Fruit fly (Drosophila melanogaster): ENCODE results near the gene CG3437.
A peak's percentile ranks its signal among the peaks of the same experiment; 100 is the strongest.

Gene CG3437

DNA sequence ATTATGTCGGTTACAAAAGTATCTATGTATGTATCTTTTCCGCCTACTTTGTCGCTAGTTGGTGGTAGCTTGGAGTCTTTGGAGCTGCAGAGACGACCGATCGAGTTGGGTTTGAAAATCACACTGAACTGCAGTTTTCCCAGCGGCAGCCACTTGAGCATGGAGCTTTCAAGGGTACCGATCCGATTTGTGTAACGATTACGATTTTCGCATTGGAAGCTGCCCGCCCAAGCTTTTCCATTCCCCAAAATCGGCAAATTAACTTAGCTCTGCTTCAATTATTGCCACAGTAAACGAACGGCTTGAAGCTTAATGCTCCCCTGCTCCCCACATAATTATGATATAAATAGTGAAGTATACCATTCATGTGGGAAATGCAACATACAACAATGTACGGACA, 31.7 kb upstream of the CG3437 start, which contains the start of gene CG32036:
Gene CG32036 (minus strand): TSS at position 101 of the 400 bp plus-strand sequence.
- TF ChIP-seq noc (tag; optimal IDR thresholded peaks at IDR 0.05), result no peak

DNA sequence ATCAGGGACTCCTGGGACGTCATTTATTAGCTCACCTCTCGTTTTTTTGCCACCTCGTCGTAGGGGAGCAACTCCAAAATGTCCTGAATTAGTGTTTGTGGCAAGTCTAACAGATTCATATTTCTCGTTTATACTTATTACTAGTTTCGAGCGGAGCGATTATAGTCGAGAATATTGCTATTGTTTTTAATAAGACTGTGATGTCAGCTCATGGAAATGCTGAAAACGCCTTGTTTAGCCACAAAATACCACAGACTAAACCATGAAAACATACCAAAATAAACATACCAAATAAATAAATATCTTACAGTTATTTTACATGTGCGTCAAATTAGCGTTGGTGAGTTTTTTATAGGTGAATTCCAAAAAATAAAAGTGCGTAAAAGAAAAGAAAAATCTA, 30.1 kb upstream of the CG3437 start, which contains the start of gene pall:
Gene pall (minus strand): TSS at position 205 of the 400 bp plus-strand sequence.
- TF ChIP-seq noc (tag; optimal IDR thresholded peaks at IDR 0.05), result no peak

DNA sequence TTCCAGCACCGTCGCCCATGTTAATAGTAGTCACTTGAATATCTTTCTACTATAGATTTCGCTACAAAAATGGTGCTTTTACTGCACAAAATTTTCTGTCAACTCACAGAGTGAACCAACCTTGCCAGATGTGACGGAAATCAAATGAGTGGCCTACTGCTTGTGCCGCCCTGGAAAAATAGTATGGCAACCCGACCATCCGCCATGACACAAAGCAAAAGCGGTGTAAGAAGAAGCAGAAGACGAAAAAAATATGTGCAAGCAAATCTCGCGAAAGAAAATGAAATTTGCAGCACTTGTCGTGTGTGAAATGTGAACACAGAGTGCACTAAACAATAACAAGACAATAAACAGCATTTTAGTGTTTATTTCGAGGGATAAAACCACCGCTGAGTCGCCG, 19.4 kb upstream of the CG3437 start, which contains the start of the genes Uch-L5 and Jarid2:
Gene Uch-L5 (minus strand): TSS at position 137 of the 400 bp plus-strand sequence.
Gene Jarid2 (plus strand): TSS at position 210 of the 400 bp plus-strand sequence.
- TF ChIP-seq noc (tag; optimal IDR thresholded peaks at IDR 0.05), result no peak

DNA sequence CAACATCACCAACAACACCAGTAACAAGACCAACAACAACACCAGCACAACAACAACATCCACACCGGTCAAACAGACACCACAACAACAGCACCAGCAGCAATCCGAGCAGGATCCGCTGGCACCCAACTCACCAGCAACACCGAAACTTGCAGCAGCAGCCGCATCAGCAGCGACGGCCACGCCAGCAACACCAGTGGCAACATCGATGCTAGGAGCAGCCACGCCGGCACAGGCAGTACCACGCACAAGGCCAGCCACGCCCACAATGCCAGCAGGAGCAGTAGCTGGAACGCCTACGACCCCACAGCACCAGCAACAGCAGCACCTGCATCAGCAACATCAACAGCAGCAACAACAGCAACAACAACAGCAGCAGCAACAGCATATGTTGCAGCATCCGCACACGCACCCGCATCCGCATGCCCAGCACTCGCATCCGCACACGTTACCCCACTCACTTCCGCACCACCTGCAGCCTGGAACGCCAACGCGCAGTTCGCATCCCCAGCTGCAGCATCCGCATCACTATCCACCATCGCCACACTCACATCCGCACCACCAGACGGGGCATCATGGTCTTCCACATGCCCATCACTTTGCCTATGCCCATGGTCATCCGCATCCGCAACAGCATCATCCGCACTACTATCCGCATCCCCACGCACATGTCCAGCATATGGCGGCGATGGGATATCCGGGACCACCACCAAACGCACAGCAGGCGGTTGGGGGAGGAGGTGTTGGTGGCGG, 13.9 kb upstream of the CG3437 start:
- TF ChIP-seq noc (tag; optimal IDR thresholded peaks at IDR 0.05), result no peak

DNA sequence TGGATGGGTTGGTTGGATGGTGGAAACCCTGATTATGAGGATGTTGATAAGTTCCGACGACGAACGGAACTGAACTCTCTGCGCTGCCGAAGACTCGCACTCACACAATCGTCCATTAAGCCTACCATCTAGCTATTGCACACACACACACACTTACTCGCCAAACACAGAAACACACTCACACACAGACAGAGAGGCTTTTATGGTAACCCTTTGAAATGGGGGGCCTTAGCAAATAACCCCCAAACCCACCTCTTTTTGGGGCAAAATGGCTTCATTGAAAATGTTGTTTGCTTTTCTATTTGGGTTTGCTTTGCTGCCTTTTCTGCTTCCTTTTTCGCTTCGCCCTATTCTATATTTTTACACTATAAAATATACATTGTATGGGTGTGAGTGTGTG, 11.6 kb upstream of the CG3437 start:
- no peak for TF ChIP-seq noc (tag; optimal IDR thresholded peaks at IDR 0.05)

DNA sequence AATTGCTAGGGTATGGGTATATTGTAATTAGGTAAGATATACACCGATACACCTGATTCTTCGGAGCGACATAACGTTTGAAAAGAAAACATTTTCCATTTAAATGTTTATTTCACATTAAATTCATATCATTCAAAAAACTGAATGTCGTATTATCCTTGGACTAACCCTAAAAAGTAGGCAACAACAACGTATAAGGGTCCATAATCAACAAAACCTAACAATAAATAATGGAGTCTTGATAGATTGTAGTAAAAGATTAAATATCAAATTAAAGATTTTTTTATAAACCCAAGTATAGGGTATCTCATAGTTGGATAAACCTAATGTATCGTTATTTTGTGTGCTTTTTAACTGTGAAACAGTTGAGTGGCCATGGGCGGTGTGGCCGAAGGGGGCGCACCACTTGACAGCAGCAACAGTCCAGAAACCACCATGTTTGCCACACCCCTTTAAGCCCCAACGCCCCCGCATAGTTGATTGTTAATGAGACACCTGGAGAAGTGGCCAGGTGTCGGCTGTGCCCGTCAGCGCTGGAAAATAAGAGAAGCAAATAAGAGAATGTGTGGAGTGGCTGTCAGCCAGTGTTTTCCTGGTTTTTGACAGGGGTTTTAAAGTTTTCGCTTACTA, 10.9 kb upstream of the CG3437 start:
- TF ChIP-seq noc (tag; optimal IDR thresholded peaks at IDR 0.05), result peak; percentile 22

DNA sequence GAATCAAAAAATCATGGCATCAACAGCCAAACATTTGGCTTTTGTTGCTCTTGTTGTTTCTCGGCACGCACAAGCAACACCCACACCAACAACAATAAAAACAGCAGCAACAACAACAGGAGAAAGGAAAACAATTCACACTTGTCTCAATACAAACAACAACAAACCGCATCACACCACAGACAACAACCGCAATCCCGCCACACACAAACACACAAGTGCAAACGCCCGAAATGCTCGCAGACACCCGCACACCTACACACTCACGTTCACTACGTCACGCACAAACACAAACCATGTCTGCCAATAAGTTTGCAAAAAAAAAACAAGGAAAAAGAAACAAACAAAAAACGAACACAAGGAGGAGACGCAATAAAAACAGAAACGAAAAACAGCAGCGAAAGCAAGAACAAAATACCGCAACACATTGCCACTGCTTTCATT, 10.3 kb upstream of the CG3437 start:
- no peak for TF ChIP-seq noc (tag; optimal IDR thresholded peaks at IDR 0.05)

DNA sequence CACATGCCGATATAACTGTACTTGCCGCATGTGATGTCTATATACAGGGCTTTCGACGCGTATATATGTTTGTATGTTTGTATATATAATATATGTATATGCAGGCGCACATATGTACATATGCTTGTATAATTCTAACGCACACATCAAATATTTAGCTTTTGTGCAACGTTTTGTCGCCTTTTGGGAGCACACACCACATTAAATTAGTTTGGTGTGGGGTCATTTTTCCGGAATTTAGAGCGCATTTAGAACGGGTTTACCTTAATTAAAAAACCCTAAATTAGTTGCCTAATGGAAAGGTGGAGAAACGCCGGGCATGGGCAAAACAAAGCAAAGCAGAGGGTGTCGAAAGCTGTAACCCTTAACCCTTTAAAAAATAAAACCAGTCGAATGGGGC, 9.8 kb upstream of the CG3437 start:
- no peak for TF ChIP-seq noc (tag; optimal IDR thresholded peaks at IDR 0.05)

DNA sequence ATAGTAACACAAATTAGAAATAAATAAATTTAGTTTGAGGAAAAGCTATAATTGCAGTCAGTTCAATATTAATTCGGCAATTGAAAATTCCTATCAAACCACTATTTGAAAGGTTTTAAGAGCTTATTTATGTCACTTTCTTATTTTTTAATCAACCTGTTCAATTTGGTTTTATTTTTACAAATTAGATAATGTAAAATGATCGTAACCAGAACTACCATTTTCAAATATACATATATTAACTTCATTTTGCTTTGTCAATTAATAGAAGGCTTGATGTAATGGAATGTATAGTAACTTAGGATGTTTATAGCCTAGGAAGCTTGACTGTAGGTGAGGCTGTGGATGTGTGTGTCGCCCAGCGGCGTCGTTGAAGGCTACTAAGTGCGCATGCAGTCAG, 9.1 kb upstream of the CG3437 start:
- peak; percentile 1 for TF ChIP-seq noc (tag; optimal IDR thresholded peaks at IDR 0.05)

DNA sequence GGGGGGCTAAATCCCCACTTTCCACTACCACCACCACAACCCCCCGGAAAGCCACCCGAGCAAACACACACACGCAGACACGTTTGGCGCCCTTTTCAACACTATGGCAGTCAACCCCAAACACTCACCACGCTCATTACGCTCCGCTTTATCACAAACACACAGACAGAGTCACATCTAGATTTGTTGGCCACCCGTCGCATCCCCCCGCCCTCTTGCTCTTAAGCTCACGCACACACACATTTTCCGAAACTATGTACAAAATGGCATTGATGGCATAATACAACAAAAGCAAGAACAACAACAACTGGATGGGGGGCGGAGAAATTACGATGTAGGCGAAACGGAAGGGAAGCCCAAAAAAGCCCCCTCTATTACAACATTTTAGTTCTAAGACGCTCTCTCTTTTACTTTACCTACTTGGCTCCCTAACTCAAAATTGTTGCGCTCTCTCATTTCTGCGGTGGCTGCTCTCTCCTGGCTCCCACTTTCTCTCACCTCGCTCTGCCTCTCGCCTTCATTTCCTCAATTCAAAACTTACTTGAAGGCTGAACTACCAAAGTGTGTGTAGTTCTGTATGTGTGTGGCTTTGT, 8.3 kb upstream of the CG3437 start:
- no peak for TF ChIP-seq noc (tag; optimal IDR thresholded peaks at IDR 0.05)

DNA sequence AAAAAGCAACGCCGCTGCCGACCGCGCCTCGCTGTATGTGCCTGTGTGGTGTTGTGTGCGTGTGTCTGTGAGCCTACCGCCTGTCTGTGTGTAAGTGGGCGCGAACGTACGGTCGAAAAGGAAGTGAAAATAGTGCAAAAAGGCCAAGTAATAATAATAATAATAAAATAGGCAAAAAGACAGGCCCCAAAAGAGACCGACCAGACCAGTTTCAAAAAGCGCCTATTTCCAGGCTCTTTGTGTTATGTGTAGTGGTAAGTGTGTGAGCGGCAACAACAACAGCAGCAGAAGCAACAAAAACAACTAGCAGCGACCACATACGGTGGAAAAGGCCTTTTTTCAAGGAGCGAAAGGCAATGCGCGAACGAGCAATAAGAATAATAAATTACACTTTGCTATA, 5.3 kb upstream of the CG3437 start:
- TF ChIP-seq noc (tag; optimal IDR thresholded peaks at IDR 0.05), result no peak

DNA sequence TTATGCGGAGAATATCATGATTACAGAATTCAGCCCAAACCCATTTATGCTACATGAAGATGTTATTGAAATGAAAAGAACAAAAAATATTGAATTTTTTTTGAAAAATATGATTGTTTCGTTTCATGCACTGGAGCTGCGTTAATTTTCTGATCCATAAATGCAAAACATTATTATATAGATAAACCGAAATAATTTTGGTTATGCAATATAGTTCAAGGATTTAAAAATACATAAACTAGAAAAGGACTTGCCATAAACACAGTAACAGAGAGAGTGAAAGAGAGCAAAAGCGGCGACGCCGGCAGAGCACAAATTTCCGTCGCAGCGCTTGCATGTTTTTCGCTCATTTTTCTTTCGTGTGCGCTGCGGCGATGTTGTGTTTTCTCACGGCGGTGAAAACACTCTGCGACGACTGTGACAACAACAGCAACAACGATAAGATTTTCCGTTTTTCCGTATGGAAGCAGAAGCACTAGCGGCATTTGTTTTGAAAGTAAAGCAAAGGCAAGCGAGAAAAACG, 4.8 kb upstream of the CG3437 start:
- peak; percentile 85 for TF ChIP-seq noc (tag; optimal IDR thresholded peaks at IDR 0.05)

DNA sequence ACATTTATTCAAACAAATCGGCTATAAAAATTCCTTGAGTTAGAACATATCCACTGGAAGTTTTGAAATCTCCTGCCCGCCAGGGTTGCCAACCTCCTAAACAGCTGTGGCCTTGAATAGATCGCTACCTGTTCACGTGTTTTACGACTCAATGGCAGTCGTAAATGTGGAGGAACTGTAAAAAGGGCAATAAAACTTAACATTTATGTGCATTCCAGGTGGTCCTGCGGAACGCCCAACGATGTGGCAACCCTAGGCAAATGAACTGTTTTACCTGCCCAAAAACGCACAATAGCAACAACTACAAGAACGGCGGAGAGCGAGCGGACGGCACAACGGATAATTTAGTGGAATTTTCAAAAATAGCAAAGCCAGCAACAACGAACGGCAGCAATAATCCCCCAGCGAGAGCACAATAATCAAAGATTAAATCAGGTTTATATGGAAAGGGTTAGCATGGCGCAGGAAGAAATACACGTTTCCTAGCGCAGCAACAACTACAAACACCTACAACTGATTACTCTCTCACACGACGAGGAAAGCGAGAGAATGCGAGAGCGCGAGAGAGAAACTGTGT, 4.3 kb upstream of the CG3437 start:
- TF ChIP-seq noc (tag; optimal IDR thresholded peaks at IDR 0.05), result no peak

DNA sequence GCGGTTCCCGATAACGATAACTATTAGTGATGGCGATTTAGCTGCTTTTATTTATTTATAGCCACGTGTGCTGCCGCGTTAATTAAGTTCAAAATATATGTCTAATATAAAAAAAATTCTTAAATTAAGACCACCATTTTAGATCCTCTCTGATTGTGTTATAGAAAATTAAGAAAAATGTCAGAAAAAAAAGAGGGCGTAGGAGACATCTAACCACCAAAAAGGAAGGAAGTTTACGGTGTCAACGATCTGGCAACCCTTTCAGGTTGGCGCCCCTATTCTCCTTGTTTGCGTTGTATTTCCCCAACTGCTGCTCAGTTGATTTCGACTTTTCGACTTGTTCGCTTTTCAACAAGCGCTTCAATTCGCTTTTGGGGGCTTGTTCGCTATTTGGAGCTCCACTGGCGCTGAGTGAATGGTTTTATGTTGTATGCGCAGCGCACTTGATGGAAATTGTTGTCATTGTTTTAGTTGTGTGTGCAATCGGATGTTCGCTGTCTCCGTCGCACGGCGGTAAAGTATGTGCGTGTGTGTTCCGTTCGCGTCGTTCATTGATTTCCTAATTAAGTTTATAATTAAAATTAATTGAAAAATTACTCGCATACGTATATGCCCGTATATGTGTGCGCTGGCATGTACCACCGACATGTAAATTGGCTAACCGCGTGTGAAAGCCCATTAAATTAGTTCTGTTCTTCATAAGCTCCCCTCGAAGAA, 3.5 kb upstream of the CG3437 start, which contains the start of the genes CG3434 and CG44838:
Gene CG3434 (minus strand): TSS at position 25 of the 717 bp plus-strand sequence.
Gene CG44838 (plus strand): TSS at position 276 of the 717 bp plus-strand sequence.
- peak; percentile 67 for TF ChIP-seq noc (tag; optimal IDR thresholded peaks at IDR 0.05)

DNA sequence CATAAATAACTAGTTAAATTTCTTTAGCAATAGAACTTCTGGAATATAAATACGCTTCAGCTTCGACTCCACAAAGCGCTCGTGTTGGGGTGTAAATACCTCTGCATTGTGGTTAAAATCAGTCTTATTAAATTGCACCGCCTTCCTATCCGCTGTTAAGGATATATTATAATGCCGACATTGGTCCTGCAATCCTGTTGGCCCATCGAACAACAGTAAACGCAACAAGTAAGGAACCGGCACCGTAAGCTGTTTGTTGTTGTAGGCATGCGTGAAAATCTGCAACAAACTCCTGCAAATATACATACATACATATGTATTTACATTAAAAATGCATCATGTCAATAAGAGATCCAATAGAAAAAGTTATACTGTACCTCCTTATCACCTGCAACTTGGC, 1.1 kb downstream of the CG3437 start:
- no peak for TF ChIP-seq noc (tag; optimal IDR thresholded peaks at IDR 0.05)

Data from whole organism, larva.